Fruit fly (Drosophila melanogaster): ENCODE results near the gene ppk19.

The ppk19 gene

dm6 chr3R:29699220-29699619, 27.0 kb downstream of the ppk19 start (continued):
- TF ChIP-seq CG17359 (tag; optimal IDR thresholded peaks at IDR 0.05) (no peak), sisA (GFP tag; IDR thresholded peaks at IDR 0.05) (0 out of 2 replicates have a peak, but pooled peaks have one; percentile 8), en (GFP tag; optimal IDR thresholded peaks at IDR 0.05) (no peak), CG11085 (GFP tag; IDR thresholded peaks at IDR 0.05) (no peak), Camta (GFP tag; optimal IDR thresholded peaks at IDR 0.05) (peak; percentile 46), Dek (tag; optimal IDR thresholded peaks at IDR 0.05) (no peak), Abd-B (GFP tag; optimal IDR thresholded peaks at IDR 0.05) (no peak), CG9932 (GFP tag; IDR thresholded peaks at IDR 0.05) (no peak), zf30C (GFP tag; optimal IDR thresholded peaks at IDR 0.05) (no peak), ewg (GFP tag; optimal IDR thresholded peaks at IDR 0.05) (no peak), CG18764 (GFP tag; optimal IDR thresholded peaks at IDR 0.05) (no peak), ap (GFP tag; IDR thresholded peaks at IDR 0.05) (no peak), Hr78 (GFP tag; optimal IDR thresholded peaks at IDR 0.05) (peak in 1 of 2 experiments; percentile 41), CoRest (tag; optimal IDR thresholded peaks at IDR 0.05) (no peak), CG30403 (GFP tag; optimal IDR thresholded peaks at IDR 0.05) (peak; percentile 38), croc (GFP tag; conservative IDR thresholded peaks at IDR 0.05) (peak; percentile 47; the same call in 2 of the 3 replicates), dati (GFP tag; IDR thresholded peaks at IDR 0.05) (no peak), da (GFP tag; optimal IDR thresholded peaks at IDR 0.05) (no peak), kay (GFP tag; optimal IDR thresholded peaks at IDR 0.05) (no peak), CG13287 (GFP tag; IDR thresholded peaks at IDR 0.05; ENCODE audit: partially characterized antibody) (no peak), Ada2b (GFP tag; IDR thresholded peaks at IDR 0.05) (no peak), Deaf1 (tag; optimal IDR thresholded peaks at IDR 0.05) (no peak), CG9215 (GFP tag; IDR thresholded peaks at IDR 0.05) (peak; percentile 46; the same call in 1 of the 2 replicates), CG7372 (GFP tag; IDR thresholded peaks at IDR 0.05) (no peak), CG14965 (GFP tag; optimal IDR thresholded peaks at IDR 0.05; ENCODE audit: borderline replicate concordance) (no peak), CG4707 (GFP tag; optimal IDR thresholded peaks at IDR 0.05) (no peak), CG2120 (GFP tag; optimal IDR thresholded peaks at IDR 0.05) (no peak), Opbp (GFP tag; IDR thresholded peaks at IDR 0.05; ENCODE audit: partially characterized antibody) (no peak), ham (GFP tag; IDR thresholded peaks at IDR 0.05) (no peak), trh (GFP tag; optimal IDR thresholded peaks at IDR 0.05) (no peak), CG1792 (GFP tag; optimal IDR thresholded peaks at IDR 0.05) (no peak), Dad (GFP tag; optimal IDR thresholded peaks at IDR 0.05) (no peak), lmd (GFP tag; IDR thresholded peaks at IDR 0.05) (peak; percentile 67), ssp (GFP tag; IDR thresholded peaks at IDR 0.05) (peak; percentile 58), wek (GFP tag; optimal IDR thresholded peaks at IDR 0.05) (no peak), Blimp-1 (GFP tag; optimal IDR thresholded peaks at IDR 0.05) (peak; percentile 22), CG15269 (tag; optimal IDR thresholded peaks at IDR 0.05) (no peak), gsb (GFP tag; IDR thresholded peaks at IDR 0.05) (no peak), CG3838 (GFP tag; optimal IDR thresholded peaks at IDR 0.05) (no peak), Sin3A (optimal IDR thresholded peaks at IDR 0.05) (no peak), vnd (GFP tag; IDR thresholded peaks at IDR 0.05; ENCODE audit: partially characterized antibody) (no peak), CG3407 (GFP tag; optimal IDR thresholded peaks at IDR 0.05) (peak; percentile 32), vvl (GFP tag; IDR thresholded peaks at IDR 0.05) (peak; percentile 86), nmo (GFP tag; optimal IDR thresholded peaks at IDR 0.05) (peak; percentile 69), maf-S (GFP tag; optimal IDR thresholded peaks at IDR 0.05) (no peak), CG6854 (GFP tag; optimal IDR thresholded peaks at IDR 0.05) (no peak), tll (GFP tag; optimal IDR thresholded peaks at IDR 0.05) (no peak), CG6654 (GFP tag; optimal IDR thresholded peaks at IDR 0.05) (no peak), Atf6 (GFP tag; IDR thresholded peaks at IDR 0.05) (no peak), tap (tag; optimal IDR thresholded peaks at IDR 0.05) (no peak), Ets65A (GFP tag) (no peak), lola (GFP tag; optimal IDR thresholded peaks at IDR 0.05) (no peak)

Data from whole organism, embryonic.